Worm (Caenorhabditis elegans) whole organism, L4 larva: Measurements from ENCODE around the gene plst-1.

Experiments
- F10B5.3 ChIP-seq: sonication (generic microtip); optimal IDR thresholded peaks from 2 replicates; lab custom pipeline; 2016; ENCODE audit warnings: mild to moderate bottlenecking, missing genetic modification characterization, missing compliant biosample characterization
- Y48G9A.11 ChIP-seq: fragments of 200-800 bp; sonication (Bioruptor generic); IDR thresholded peaks from 2 replicates; pipeline ENCODE4 v1.3.6; 2022; ENCODE audit warnings: missing genetic modification reagents, missing genetic modification characterization, missing compliant biosample characterization
- Y75B8A.6 ChIP-seq: fragments of 200-800 bp; sonication (Bioruptor generic); IDR thresholded peaks from 2 replicates; pipeline ENCODE4 v1.3.6; 2022; ENCODE audit warnings: missing genetic modification reagents, missing genetic modification characterization, missing compliant biosample characterization
- ZK337.2 ChIP-seq: fragments of 200-800 bp; sonication (Bioruptor generic); IDR thresholded peaks from 2 replicates; pipeline ENCODE4 v1.3.6; 2022; ENCODE audit warnings: missing genetic modification reagents, missing genetic modification characterization, missing compliant biosample characterization
- aha-1 ChIP-seq: fragments of 150-350 bp; peaks from one replicate; lab custom pipeline; 2014; ENCODE audit warnings: missing biosample characterization, missing genetic modification characterization
- aly-2 ChIP-seq: sonication (generic microtip); optimal IDR thresholded peaks from 2 replicates; lab custom pipeline; 2018; ENCODE audit warnings: missing biosample characterization, missing genetic modification characterization
- ceh-28 ChIP-seq: fragments of 150-350 bp; optimal IDR thresholded peaks from 2 replicates; lab custom pipeline; 2014; ENCODE audit warnings: missing biosample characterization, missing genetic modification reagents, missing genetic modification characterization
- daf-16 ChIP-seq, 3 experiments: sonication (generic microtip); optimal IDR thresholded peaks; 2 replicates each; lab custom pipeline; 2016 to 2017; ENCODE audit warnings: missing genetic modification characterization in 3 of 3, missing genetic modification reagents in 3 of 3, mild to moderate bottlenecking in 2 of 3, missing compliant biosample characterization in 2 of 3, missing biosample characterization in 1 of 3, moderate library complexity in 1 of 3
- daf-19 ChIP-seq: fragments of 200-800 bp; sonication (Bioruptor generic); conservative IDR thresholded peaks from 2 replicates; pipeline ENCODE4 v1.3.6; 2022; ENCODE audit warnings: missing genetic modification characterization, missing compliant biosample characterization
- dmd-6 ChIP-seq: fragments of 200-800 bp; sonication (Bioruptor generic); IDR thresholded peaks from 2 replicates; pipeline ENCODE4 v1.3.6; 2022; ENCODE audit warnings: missing genetic modification reagents, missing genetic modification characterization, missing compliant biosample characterization
- dmd-8 ChIP-seq: fragments of 200-800 bp; sonication (Bioruptor generic); IDR thresholded peaks from 2 replicates; pipeline ENCODE4 v1.3.6; 2022; ENCODE audit warnings: missing genetic modification characterization, missing compliant biosample characterization
- duxl-1 ChIP-seq: sonication (generic microtip); optimal IDR thresholded peaks from 2 replicates; lab custom pipeline; 2016; ENCODE audit warnings: mild to moderate bottlenecking, missing genetic modification characterization, moderate library complexity, missing compliant biosample characterization; ENCODE audit not compliant: poor library complexity
- dve-1 ChIP-seq: sonication (generic microtip); optimal IDR thresholded peaks from 2 replicates; lab custom pipeline; 2017; ENCODE audit warnings: antibody characterized with exemption, mild to moderate bottlenecking, missing genetic modification characterization, missing compliant biosample characterization; ENCODE audit not compliant: insufficient read depth
- egl-27 ChIP-seq: sonication (generic microtip); optimal IDR thresholded peaks from 3 replicates; lab custom pipeline; 2017; ENCODE audit warnings: missing biosample characterization, missing genetic modification reagents, missing genetic modification characterization
- gei-8 ChIP-seq: fragments of 200-800 bp; sonication (Bioruptor generic); optimal IDR thresholded peaks from 2 replicates; lab custom pipeline; 2018; ENCODE audit warnings: mild to moderate bottlenecking, missing genetic modification characterization, missing compliant biosample characterization
- hif-1 ChIP-seq, 2 experiments: sonication (generic microtip); optimal IDR thresholded peaks; 2 replicates each; lab custom pipeline; 2016 to 2017; ENCODE audit warnings: missing compliant biosample characterization in 2 of 2, missing genetic modification characterization in 2 of 2, missing genetic modification reagents in 2 of 2, missing genotype in 2 of 2, mild to moderate bottlenecking in 1 of 2
- hmg-1.1 ChIP-seq: fragments of 200-800 bp; sonication (Bioruptor generic); IDR thresholded peaks from 2 replicates; pipeline ENCODE4 v1.3.6; 2022; ENCODE audit warnings: missing genetic modification reagents, missing genetic modification characterization, missing compliant biosample characterization
- jun-1 ChIP-seq: fragments of 150-350 bp; optimal IDR thresholded peaks from 2 replicates; lab custom pipeline; 2014; ENCODE audit warnings: missing biosample characterization, missing genetic modification reagents, missing genetic modification characterization
- lin-13 ChIP-seq: fragments of 150-350 bp; optimal IDR thresholded peaks from 2 replicates; lab custom pipeline; 2014; ENCODE audit warnings: missing biosample characterization, missing genetic modification reagents, missing genetic modification characterization
- lin-29 ChIP-seq: fragments of 200-800 bp; sonication (Bioruptor generic); IDR thresholded peaks from 2 replicates; pipeline ENCODE4 v1.3.6; 2022; ENCODE audit warnings: missing genetic modification reagents, missing genetic modification characterization, missing compliant biosample characterization
- lin-38 ChIP-seq: fragments of 200-800 bp; sonication (Bioruptor generic); IDR thresholded peaks from 2 replicates; pipeline ENCODE4 v1.3.6; 2022; ENCODE audit warnings: missing genetic modification reagents, missing genetic modification characterization, missing compliant biosample characterization
- lin-39 ChIP-seq: fragments of 150-350 bp; optimal IDR thresholded peaks from 2 replicates; lab custom pipeline; 2014; ENCODE audit warnings: missing biosample characterization, missing genetic modification reagents, missing genetic modification characterization
- lsy-2 ChIP-seq, 2 experiments: fragments of 150-350 bp in 1 of 2; sonication (generic microtip) in 1 of 2; optimal IDR thresholded peaks; 2 replicates each; lab custom pipeline; 2014 to 2017; ENCODE audit warnings: missing biosample characterization in 2 of 2, missing genetic modification characterization in 2 of 2
- mdl-1 ChIP-seq, 2 experiments: fragments of 150-350 bp in 1 of 2; sonication (generic microtip) in 1 of 2; optimal IDR thresholded peaks; 2 replicates each; lab custom pipeline; 2014 to 2017; ENCODE audit warnings: missing biosample characterization in 2 of 2, missing genetic modification characterization in 2 of 2
- mdt-29 ChIP-seq: fragments of 200-800 bp; sonication (Bioruptor generic); IDR thresholded peaks from 2 replicates; pipeline ENCODE4 v1.3.6; 2022; ENCODE audit warnings: missing genetic modification reagents, missing genetic modification characterization, missing compliant biosample characterization
- mep-1 ChIP-seq: fragments of 150-350 bp; sonication (generic microtip); optimal IDR thresholded peaks from 3 replicates; lab custom pipeline; 2014; ENCODE audit warnings: missing biosample characterization, missing genetic modification characterization
- mxl-2 ChIP-seq: fragments of 200-800 bp; sonication (Bioruptor generic); conservative IDR thresholded peaks from 2 replicates; pipeline ENCODE4 v1.3.6; 2022; ENCODE audit warnings: missing genetic modification reagents, missing genetic modification characterization, missing compliant biosample characterization
- nhr-10 ChIP-seq: fragments of 150-350 bp; optimal IDR thresholded peaks from 2 replicates; lab custom pipeline; 2014; ENCODE audit warnings: missing biosample characterization, missing genetic modification characterization
- nhr-102 ChIP-seq: sonication (generic microtip); optimal IDR thresholded peaks from 2 replicates; lab custom pipeline; 2016; ENCODE audit warnings: mild to moderate bottlenecking, missing genetic modification characterization, moderate library complexity, missing compliant biosample characterization
- nhr-28 ChIP-seq: fragments of 150-350 bp; optimal IDR thresholded peaks from 2 replicates; lab custom pipeline; 2014; ENCODE audit warnings: missing biosample characterization, missing genetic modification characterization
- nhr-42 ChIP-seq: fragments of 200-800 bp; sonication (Bioruptor generic); IDR thresholded peaks from 2 replicates; pipeline ENCODE4 v1.3.6; 2022; ENCODE audit warnings: missing genetic modification characterization, missing compliant biosample characterization
- nhr-6 ChIP-seq: fragments of 150-350 bp; optimal IDR thresholded peaks from 2 replicates; lab custom pipeline; 2014; ENCODE audit warnings: missing biosample characterization, missing genetic modification characterization
- pqm-1 ChIP-seq: sonication (generic microtip); optimal IDR thresholded peaks from 2 replicates; lab custom pipeline; 2017; ENCODE audit warnings: missing biosample characterization, missing genetic modification characterization
- saeg-2 ChIP-seq: fragments of 200-800 bp; sonication (Bioruptor generic); IDR thresholded peaks from 2 replicates; pipeline ENCODE4 v1.3.6; 2022; ENCODE audit warnings: missing genetic modification reagents, missing genetic modification characterization, missing compliant biosample characterization
- skn-1 ChIP-seq: fragments of 150-350 bp; optimal IDR thresholded peaks from 2 replicates; lab custom pipeline; 2014; ENCODE audit warnings: missing biosample characterization, missing genetic modification characterization
- spr-1 ChIP-seq: sonication (generic microtip); optimal IDR thresholded peaks from 2 replicates; lab custom pipeline; 2016; ENCODE audit warnings: mild to moderate bottlenecking, missing genetic modification characterization, missing compliant biosample characterization
- unc-130 ChIP-seq: sonication (generic microtip); optimal IDR thresholded peaks from 2 replicates; lab custom pipeline; 2016; ENCODE audit warnings: missing genetic modification reagents, missing genetic modification characterization, missing compliant biosample characterization
- zfp-3 ChIP-seq: fragments of 200-800 bp; sonication (Bioruptor generic); conservative IDR thresholded peaks from 2 replicates; pipeline ENCODE4 v1.3.6; 2022; ENCODE audit warnings: missing genetic modification reagents, missing genetic modification characterization, missing compliant biosample characterization

The plst-1 gene

DNA sequence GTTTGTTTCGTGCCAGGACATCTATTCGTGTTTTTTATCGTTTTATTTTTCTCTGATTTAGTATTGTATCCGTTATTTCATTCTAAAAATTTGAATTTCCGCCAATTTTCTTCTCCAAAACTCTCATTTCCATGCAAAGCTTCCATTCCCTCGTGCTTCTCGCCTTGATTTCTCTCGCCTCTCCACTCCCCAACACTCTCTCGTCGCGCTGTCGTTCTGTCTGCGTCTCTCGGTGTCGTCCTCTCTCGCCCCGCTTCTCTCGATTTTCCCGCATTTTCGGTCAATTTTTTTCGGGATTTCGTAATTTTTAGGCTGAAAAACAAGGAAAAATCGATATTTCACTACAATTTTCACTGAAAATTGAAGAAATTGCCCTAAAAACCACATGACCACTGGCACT, 14.8 kb upstream of the plst-1 start, which contains the start of gene C09E9.1 (continued):
- TF ChIP-seq hif-1 (tag; optimal IDR thresholded peaks at IDR 0.05; lab: Kevin White, UChicago) (peak in 1 of 2 experiments; percentile 33), lin-38 (peak; percentile 69), dmd-6 (GFP tag; lab: Robert Waterston, UW) (peak; percentile 60), F10B5.3 (no peak), zfp-3 (GFP tag; lab: Robert Waterston, UW) (no peak), skn-1 (tag; lab: Kevin White, UChicago) (no peak), saeg-2 (GFP tag; lab: Robert Waterston, UW) (no peak)

DNA sequence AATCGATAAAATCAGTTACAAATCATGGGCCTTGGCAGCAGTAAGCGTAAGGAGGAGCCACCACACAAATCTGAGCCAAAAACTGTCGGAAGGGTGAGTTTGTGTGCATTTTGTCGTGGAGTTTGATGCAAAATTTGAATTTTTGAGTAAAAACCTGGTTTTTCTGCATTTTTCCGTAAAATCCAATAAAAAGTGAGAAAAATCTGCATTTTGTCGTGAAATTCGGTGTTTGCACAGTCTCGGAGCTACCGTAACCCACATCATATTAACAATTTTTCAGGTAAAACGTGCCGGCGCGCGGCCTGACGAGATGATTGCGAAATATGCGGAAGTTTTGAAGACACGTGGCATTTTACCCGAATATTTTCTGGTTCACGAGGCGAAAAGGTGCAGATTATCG, 13.5 kb upstream of the plst-1 start:
- TF ChIP-seq daf-19 (GFP tag; lab: Robert Waterston, UW), result no peak
- TF ChIP-seq aha-1 (tag; lab: Kevin White, UChicago), result peak; percentile 40
- TF ChIP-seq mxl-2, result 0 out of 2 replicates have a peak, but pooled peaks have one; percentile 24
- peak in 1 of 2 experiments; percentile 2 for TF ChIP-seq lsy-2 (tag; optimal IDR thresholded peaks at IDR 0.05; lab: Kevin White, UChicago)
- TF ChIP-seq Y48G9A.11 (GFP tag; lab: Robert Waterston, UW), result 0 out of 2 replicates have a peak, but pooled peaks have one; percentile 48
- no peak for TF ChIP-seq nhr-10 (tag; lab: Kevin White, UChicago)
- no peak for TF ChIP-seq F10B5.3
- TF ChIP-seq lin-39, result no peak
- TF ChIP-seq saeg-2 (GFP tag; lab: Robert Waterston, UW), result no peak
- no peak for TF ChIP-seq mdl-1 (tag; optimal IDR thresholded peaks at IDR 0.05; lab: Kevin White, UChicago)
- no peak for TF ChIP-seq mep-1 (tag; lab: Kevin White, UChicago)
- TF ChIP-seq lin-13, result peak; percentile 34
- no peak for TF ChIP-seq mdt-29 (GFP tag; lab: Robert Waterston, UW)
- 0 out of 2 replicates have a peak, but pooled peaks have one; percentile 16 for TF ChIP-seq Y75B8A.6 (GFP tag; lab: Robert Waterston, UW)
- TF ChIP-seq ceh-28, result no peak
- TF ChIP-seq nhr-102 (tag; lab: Kevin White, UChicago), result no peak

DNA sequence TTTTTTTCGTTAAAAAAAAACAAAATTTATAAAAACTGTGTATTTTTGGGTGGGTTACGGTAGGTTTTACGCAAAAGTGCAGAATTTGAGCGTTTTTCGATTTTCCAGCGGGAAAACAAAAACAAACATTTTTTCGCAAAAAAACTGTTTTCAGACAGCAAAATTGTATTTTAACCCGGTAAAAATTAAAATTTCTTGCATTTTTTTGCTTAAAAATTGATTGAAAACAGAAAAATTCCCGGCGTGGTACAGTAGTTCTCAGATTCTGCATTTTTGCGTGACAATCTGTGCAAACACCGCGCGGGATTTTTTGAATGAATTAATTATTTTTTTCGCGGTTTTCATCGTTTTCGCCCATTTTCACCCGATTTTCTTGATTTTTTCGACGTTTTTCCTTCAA, 12.4 kb upstream of the plst-1 start:
- peak in 1 of 2 experiments; percentile 53 for TF ChIP-seq lsy-2 (tag; optimal IDR thresholded peaks at IDR 0.05; lab: Kevin White, UChicago)
- TF ChIP-seq aha-1 (tag; lab: Kevin White, UChicago), result peak; percentile 85
- no peak for TF ChIP-seq duxl-1 (tag; lab: Kevin White, UChicago)
- TF ChIP-seq unc-130 (GFP tag; lab: Kevin White, UChicago), result peak; percentile 59
- no peak for TF ChIP-seq dmd-8 (GFP tag; lab: Robert Waterston, UW)
- 0 out of 2 replicates have a peak, but pooled peaks have one; percentile 32 for TF ChIP-seq Y48G9A.11 (GFP tag; lab: Robert Waterston, UW)
- TF ChIP-seq mep-1 (tag; lab: Kevin White, UChicago), result no peak

DNA sequence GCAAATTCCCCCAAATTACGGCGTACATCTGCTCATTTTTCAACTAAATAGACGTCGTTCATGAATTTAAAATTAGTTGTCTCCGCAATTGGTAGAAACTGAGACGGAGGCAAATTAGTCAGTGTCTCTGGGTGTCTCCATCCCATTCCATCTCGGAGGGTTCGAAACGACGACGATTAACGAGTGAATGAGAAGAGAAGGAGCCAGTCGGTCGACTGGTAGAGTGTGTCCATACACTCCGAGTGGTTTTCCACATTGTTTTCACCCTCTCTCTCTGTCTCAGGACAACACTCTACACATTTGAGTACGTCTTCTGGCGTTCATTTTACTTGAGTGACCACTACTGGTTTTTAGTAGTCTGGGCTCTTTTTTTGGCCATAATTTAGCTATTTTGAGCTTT, 10.5 kb upstream of the plst-1 start:
- no peak for TF ChIP-seq daf-16 (GFP tag; optimal IDR thresholded peaks at IDR 0.05; lab: Kevin White, UChicago)
- TF ChIP-seq daf-16 (tag; optimal IDR thresholded peaks at IDR 0.05; lab: Kevin White, UChicago), result no peak
- no peak for TF ChIP-seq Y75B8A.6 (GFP tag; lab: Robert Waterston, UW)
- TF ChIP-seq hmg-1.1 (GFP tag; lab: Robert Waterston, UW), result 0 out of 2 replicates have a peak, but pooled peaks have one; percentile 24
- TF ChIP-seq ZK337.2, result no peak
- TF ChIP-seq, all 104 proteins: peak for 1

DNA sequence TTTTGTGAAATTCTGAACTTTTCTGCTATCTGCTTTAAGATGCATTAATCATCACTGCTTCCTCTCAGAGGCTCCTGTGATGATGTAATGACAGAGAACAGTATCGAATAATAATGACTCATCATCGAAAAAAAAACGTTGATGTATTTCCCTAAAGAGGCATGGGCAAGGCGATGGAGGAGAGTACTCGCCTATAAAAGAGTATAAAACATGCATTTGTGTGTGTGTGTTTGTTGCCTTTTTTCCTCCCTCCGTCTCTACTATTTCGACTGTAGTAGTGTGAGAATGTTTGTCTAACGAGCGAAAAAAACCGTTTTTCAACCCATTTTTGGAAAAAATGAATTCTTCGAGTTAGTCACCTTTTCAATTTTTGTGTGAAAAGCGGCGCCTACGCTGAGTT, 4.5 kb upstream of the plst-1 start:
- TF ChIP-seq ZK337.2 (no peak), aly-2 (tag; lab: Kevin White, UChicago) (no peak), dve-1 (tag; lab: Kevin White, UChicago) (peak; percentile 32), nhr-6 (tag; lab: Kevin White, UChicago) (peak; percentile 32), egl-27 (tag; lab: Kevin White, UChicago) (no peak), pqm-1 (peak; percentile 28), nhr-28 (tag; lab: Kevin White, UChicago) (peak; percentile 41), lin-39 (no peak), spr-1 (no peak), gei-8 (GFP tag; lab: Kevin White, UChicago) (no peak), jun-1 (tag; lab: Kevin White, UChicago) (no peak), daf-16 (GFP tag; optimal IDR thresholded peaks at IDR 0.05; lab: Kevin White, UChicago) (no peak), daf-16 (tag; optimal IDR thresholded peaks at IDR 0.05; lab: Kevin White, UChicago) (peak; percentile 14), nhr-42 (GFP tag; lab: Robert Waterston, UW) (no peak), lin-29 (GFP tag; lab: Robert Waterston, UW) (no peak)
